Worm (Caenorhabditis elegans) whole organism, L1 larva: ENCODE measurements around the gene F19C7.8.

Source experiments
- ceh-82 ChIP-seq, 3 experiments: fragments of 150-350 bp in 1 of 3; sonication (generic microtip) in 2 of 3; optimal IDR thresholded peaks; 2 replicates each; lab custom pipeline; 2014 to 2017; ENCODE audit warnings: missing biosample characterization in 3 of 3, missing genetic modification characterization in 3 of 3
- dpl-1 ChIP-seq, 3 experiments: fragments of 150-350 bp in 2 of 3; sonication (generic microtip) in 1 of 3; optimal IDR thresholded peaks; 2 replicates each; lab custom pipeline; 2014 to 2017; ENCODE audit warnings: missing biosample characterization in 3 of 3, missing genetic modification characterization in 3 of 3, missing genetic modification reagents in 3 of 3
- lin-13 ChIP-seq: fragments of 150-350 bp; optimal IDR thresholded peaks from 2 replicates; lab custom pipeline; 2014; ENCODE audit warnings: missing biosample characterization, missing genetic modification reagents, missing genetic modification characterization
- nhr-84 ChIP-seq: sonication (generic microtip); optimal IDR thresholded peaks from 2 replicates; lab custom pipeline; 2017; ENCODE audit warnings: missing biosample characterization, missing genetic modification characterization

DNA sequence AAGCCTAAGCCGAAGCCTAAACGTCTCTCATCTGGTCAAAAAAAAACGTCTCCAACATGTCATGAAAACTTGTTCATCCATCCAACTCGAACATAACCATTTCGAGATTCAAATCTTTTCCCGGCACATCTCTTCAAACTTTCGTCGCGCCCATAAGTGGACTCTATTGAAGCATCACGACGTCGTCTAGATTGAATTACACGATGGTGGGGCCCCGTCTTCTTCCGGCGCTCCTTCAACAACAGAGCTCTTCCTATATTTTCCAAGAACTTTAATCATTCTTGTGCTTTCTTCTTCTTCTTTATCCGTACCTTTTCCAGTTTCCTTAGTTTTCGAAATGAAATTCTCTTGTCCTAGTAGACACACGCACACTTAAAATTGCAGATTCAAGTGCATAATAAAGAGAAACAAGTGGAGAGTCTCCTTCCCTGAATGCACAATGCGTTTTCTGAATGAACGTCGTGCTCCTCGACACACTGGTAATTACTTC, 69.4 kb downstream of the F19C7.8 start, which contains the start of gene F28E10.1:
- TF ChIP-seq ceh-82 (tag; optimal IDR thresholded peaks at IDR 0.05; lab: Kevin White, UChicago) (no peak), lin-13 (GFP tag; lab: Kevin White, UChicago) (no peak), nhr-84 (tag; lab: Kevin White, UChicago) (no peak), dpl-1 (GFP tag; optimal IDR thresholded peaks at IDR 0.05; lab: Kevin White, UChicago) (no peak)
